Fruit fly (Drosophila melanogaster): ENCODE data around the gene CG46426.

CG46426 gene

dm6 chr2L:11816376-11816775, 26.3 kb upstream of the CG46426 start (continued):
- TF ChIP-seq sc (optimal IDR thresholded peaks at IDR 0.05) (no peak), sc (GFP tag; optimal IDR thresholded peaks at IDR 0.05) (peak; percentile 97), ham (GFP tag; IDR thresholded peaks at IDR 0.05) (peak; percentile 58; the same call in 1 of the 2 replicates), sr (GFP tag; IDR thresholded peaks at IDR 0.05) (peak; percentile 95; the same call in 2 of the 3 replicates), chif (GFP tag; optimal IDR thresholded peaks at IDR 0.05) (peak; percentile 95 to 96), Camta (GFP tag; optimal IDR thresholded peaks at IDR 0.05) (peak; percentile 97), HLHmδ (GFP tag; optimal IDR thresholded peaks at IDR 0.05) (peak; percentile 100), gcm (GFP tag; optimal IDR thresholded peaks at IDR 0.05) (peak; percentile 91), CG42726 (GFP tag; IDR thresholded peaks at IDR 0.05; ENCODE audit: partially characterized antibody) (peak; percentile 50; the same call in 1 of the 2 replicates), pita (GFP tag; optimal IDR thresholded peaks at IDR 0.05) (no peak), dysf (GFP tag; IDR thresholded peaks at IDR 0.05) (peak; percentile 86), Ets97D (GFP tag; optimal IDR thresholded peaks at IDR 0.05) (peak; percentile 99), Myb (GFP tag; optimal IDR thresholded peaks at IDR 0.05) (peak; percentile 68), CG11696 (GFP tag; IDR thresholded peaks at IDR 0.05) (peak; percentile 85), usp (GFP tag; optimal IDR thresholded peaks at IDR 0.05) (no peak), danr (GFP tag; IDR thresholded peaks at IDR 0.05) (peak; percentile 79), CG11456 (GFP tag; IDR thresholded peaks at IDR 0.05) (peak; percentile 96), CG11247 (GFP tag; IDR thresholded peaks at IDR 0.05) (peak; percentile 90), klu (GFP tag; IDR thresholded peaks at IDR 0.05) (peak; percentile 42; the same call in 1 of the 2 replicates), CG6654 (GFP tag; optimal IDR thresholded peaks at IDR 0.05) (peak; percentile 92), CG4617 (GFP tag; optimal IDR thresholded peaks at IDR 0.05; ENCODE audit: borderline replicate concordance) (peak; percentile 89), CG12104 (GFP tag; optimal IDR thresholded peaks at IDR 0.05) (peak; percentile 89), Atf-2 (GFP tag; optimal IDR thresholded peaks at IDR 0.05) (peak; percentile 78), psq (GFP tag; optimal IDR thresholded peaks at IDR 0.05) (peak; percentile 74), sima (GFP tag; optimal IDR thresholded peaks at IDR 0.05) (peak; percentile 84), Hand (GFP tag; optimal IDR thresholded peaks at IDR 0.05) (peak; percentile 79), exex (tag; optimal IDR thresholded peaks at IDR 0.05) (peak; percentile 30), CG12071 (GFP tag; optimal IDR thresholded peaks at IDR 0.05) (peak; percentile 97), ase (GFP tag; IDR thresholded peaks at IDR 0.05) (peak; percentile 92), scrt (GFP tag; optimal IDR thresholded peaks at IDR 0.05) (peak; percentile 90), Taf1 (GFP tag; IDR thresholded peaks at IDR 0.05) (peak; percentile 43; the same call in 1 of the 2 replicates), CG9817 (tag; optimal IDR thresholded peaks at IDR 0.05) (peak; percentile 86), zfh1 (GFP tag; IDR thresholded peaks at IDR 0.05) (peak; percentile 97), ems (GFP tag; optimal IDR thresholded peaks at IDR 0.05) (peak; percentile 91), CG2120 (GFP tag; optimal IDR thresholded peaks at IDR 0.05) (peak; percentile 43), NfI (GFP tag; optimal IDR thresholded peaks at IDR 0.05) (peak; percentile 93), luna (GFP tag; optimal IDR thresholded peaks at IDR 0.05) (peak; percentile 80), sd (tag; optimal IDR thresholded peaks at IDR 0.05) (no peak), tio (GFP tag; optimal IDR thresholded peaks at IDR 0.05) (peak; percentile 81), CG12391 (tag; optimal IDR thresholded peaks at IDR 0.05) (peak; percentile 83), Max (GFP tag; optimal IDR thresholded peaks at IDR 0.05) (peak; percentile 79), CG2199 (GFP tag; IDR thresholded peaks at IDR 0.05) (peak; percentile 98), CG8281 (tag; optimal IDR thresholded peaks at IDR 0.05) (peak; percentile 84), CG30431 (GFP tag; optimal IDR thresholded peaks at IDR 0.05) (peak; percentile 98), CG13424 (tag; optimal IDR thresholded peaks at IDR 0.05) (peak; percentile 76), ac (GFP tag; optimal IDR thresholded peaks at IDR 0.05) (peak; percentile 99), CG1603 (tag; optimal IDR thresholded peaks at IDR 0.05) (peak; percentile 96), fd3F (GFP tag; optimal IDR thresholded peaks at IDR 0.05) (peak; percentile 74), cg (GFP tag; optimal IDR thresholded peaks at IDR 0.05) (no peak), kni (GFP tag; optimal IDR thresholded peaks at IDR 0.05) (peak; percentile 96), NK7.1 (GFP tag; optimal IDR thresholded peaks at IDR 0.05) (peak; percentile 94)
